Worm (Caenorhabditis elegans) whole organism, L4 larva: ENCODE results near the gene rpl-21.

Experiments
- Y105C5A.15 ChIP-seq: fragments of 200-800 bp; sonication (Bioruptor generic); IDR thresholded peaks from 2 replicates; pipeline ENCODE4 v1.3.6; 2022; ENCODE audit warnings: missing genetic modification characterization, missing compliant biosample characterization
- Y48G9A.11 ChIP-seq: fragments of 200-800 bp; sonication (Bioruptor generic); IDR thresholded peaks from 2 replicates; pipeline ENCODE4 v1.3.6; 2022; ENCODE audit warnings: missing genetic modification reagents, missing genetic modification characterization, missing compliant biosample characterization
- ZK546.5 ChIP-seq, 2 experiments: sonication (generic microtip); optimal IDR thresholded peaks; 2 replicates each; lab custom pipeline; 2017; ENCODE audit warnings: missing biosample characterization in 2 of 2, missing genetic modification characterization in 2 of 2
- aha-1 ChIP-seq: fragments of 150-350 bp; peaks from one replicate; lab custom pipeline; 2014; ENCODE audit warnings: missing biosample characterization, missing genetic modification characterization
- ama-1 ChIP-seq: fragments of 150-350 bp; optimal IDR thresholded peaks from 2 replicates; lab custom pipeline; 2014; ENCODE audit warnings: inconsistent platforms, mixed read lengths
- ceh-32 ChIP-seq: sonication (generic microtip); optimal IDR thresholded peaks from 2 replicates; lab custom pipeline; 2016; ENCODE audit warnings: mild to moderate bottlenecking, missing genetic modification characterization, missing compliant biosample characterization; ENCODE audit not compliant: poor library complexity
- ceh-82 ChIP-seq: sonication (generic microtip); optimal IDR thresholded peaks from 2 replicates; lab custom pipeline; 2017; ENCODE audit warnings: missing biosample characterization, missing genetic modification characterization
- cey-2 ChIP-seq: sonication (generic microtip); optimal IDR thresholded peaks from 3 replicates; lab custom pipeline; 2017; ENCODE audit warnings: missing genetic modification characterization, mild to moderate bottlenecking, missing compliant biosample characterization, antibody characterized with exemption, borderline replicate concordance; ENCODE audit not compliant: insufficient read depth
- daf-12 ChIP-seq: fragments of 150-350 bp; optimal IDR thresholded peaks from 2 replicates; lab custom pipeline; 2014; ENCODE audit warnings: missing biosample characterization, missing genetic modification reagents, missing genetic modification characterization
- daf-16 ChIP-seq, 3 experiments: sonication (generic microtip); optimal IDR thresholded peaks; 2 replicates each; lab custom pipeline; 2016 to 2017; ENCODE audit warnings: missing genetic modification characterization in 3 of 3, missing genetic modification reagents in 3 of 3, mild to moderate bottlenecking in 2 of 3, missing compliant biosample characterization in 2 of 3, missing biosample characterization in 1 of 3, moderate library complexity in 1 of 3
- dmd-6 ChIP-seq: fragments of 200-800 bp; sonication (Bioruptor generic); IDR thresholded peaks from 2 replicates; pipeline ENCODE4 v1.3.6; 2022; ENCODE audit warnings: missing genetic modification reagents, missing genetic modification characterization, missing compliant biosample characterization
- dmd-9 ChIP-seq: fragments of 200-800 bp; sonication (Bioruptor generic); IDR thresholded peaks from 2 replicates; pipeline ENCODE4 v1.3.6; 2022; ENCODE audit warnings: missing genetic modification reagents, missing genetic modification characterization, missing compliant biosample characterization
- dpl-1 ChIP-seq: fragments of 150-350 bp; optimal IDR thresholded peaks from 2 replicates; lab custom pipeline; 2014; ENCODE audit warnings: missing biosample characterization, missing genetic modification reagents, missing genetic modification characterization
- dve-1 ChIP-seq: sonication (generic microtip); optimal IDR thresholded peaks from 2 replicates; lab custom pipeline; 2017; ENCODE audit warnings: antibody characterized with exemption, mild to moderate bottlenecking, missing genetic modification characterization, missing compliant biosample characterization; ENCODE audit not compliant: insufficient read depth
- hif-1 ChIP-seq, 2 experiments: sonication (generic microtip); optimal IDR thresholded peaks; 2 replicates each; lab custom pipeline; 2016 to 2017; ENCODE audit warnings: missing compliant biosample characterization in 2 of 2, missing genetic modification characterization in 2 of 2, missing genetic modification reagents in 2 of 2, missing genotype in 2 of 2, mild to moderate bottlenecking in 1 of 2
- hlh-11 ChIP-seq: fragments of 200-800 bp; sonication (Bioruptor generic); optimal IDR thresholded peaks from 2 replicates; lab custom pipeline; 2018; ENCODE audit warnings: mild to moderate bottlenecking, missing genetic modification characterization, missing compliant biosample characterization
- hlh-30 ChIP-seq: sonication (generic microtip); optimal IDR thresholded peaks from 2 replicates; lab custom pipeline; 2017; ENCODE audit warnings: antibody characterized with exemption, mild to moderate bottlenecking, missing genetic modification characterization, missing compliant biosample characterization; ENCODE audit not compliant: insufficient read depth
- hmg-1.1 ChIP-seq: fragments of 200-800 bp; sonication (Bioruptor generic); IDR thresholded peaks from 2 replicates; pipeline ENCODE4 v1.3.6; 2022; ENCODE audit warnings: missing genetic modification reagents, missing genetic modification characterization, missing compliant biosample characterization
- jun-1 ChIP-seq: fragments of 150-350 bp; optimal IDR thresholded peaks from 2 replicates; lab custom pipeline; 2014; ENCODE audit warnings: missing biosample characterization, missing genetic modification reagents, missing genetic modification characterization
- lin-38 ChIP-seq: fragments of 200-800 bp; sonication (Bioruptor generic); IDR thresholded peaks from 2 replicates; pipeline ENCODE4 v1.3.6; 2022; ENCODE audit warnings: missing genetic modification reagents, missing genetic modification characterization, missing compliant biosample characterization
- lsy-2 ChIP-seq, 2 experiments: fragments of 150-350 bp in 1 of 2; sonication (generic microtip) in 1 of 2; optimal IDR thresholded peaks; 2 replicates each; lab custom pipeline; 2014 to 2017; ENCODE audit warnings: missing biosample characterization in 2 of 2, missing genetic modification characterization in 2 of 2
- mdl-1 ChIP-seq, 2 experiments: fragments of 150-350 bp in 1 of 2; sonication (generic microtip) in 1 of 2; optimal IDR thresholded peaks; 2 replicates each; lab custom pipeline; 2014 to 2017; ENCODE audit warnings: missing biosample characterization in 2 of 2, missing genetic modification characterization in 2 of 2
- mep-1 ChIP-seq: fragments of 150-350 bp; sonication (generic microtip); optimal IDR thresholded peaks from 3 replicates; lab custom pipeline; 2014; ENCODE audit warnings: missing biosample characterization, missing genetic modification characterization
- mes-2 ChIP-seq: sonication (generic microtip); optimal IDR thresholded peaks from 2 replicates; lab custom pipeline; 2016; ENCODE audit warnings: missing genotype, mild to moderate bottlenecking, missing genetic modification characterization, missing compliant biosample characterization; ENCODE audit not compliant: poor library complexity, severe bottlenecking
- mxl-2 ChIP-seq: fragments of 200-800 bp; sonication (Bioruptor generic); conservative IDR thresholded peaks from 2 replicates; pipeline ENCODE4 v1.3.6; 2022; ENCODE audit warnings: missing genetic modification reagents, missing genetic modification characterization, missing compliant biosample characterization
- mxl-3 ChIP-seq: fragments of 200-800 bp; sonication (Bioruptor generic); optimal IDR thresholded peaks from 2 replicates; lab custom pipeline; 2018; ENCODE audit warnings: mild to moderate bottlenecking, missing genetic modification characterization, missing compliant biosample characterization
- nhr-10 ChIP-seq: fragments of 150-350 bp; optimal IDR thresholded peaks from 2 replicates; lab custom pipeline; 2014; ENCODE audit warnings: missing biosample characterization, missing genetic modification characterization
- nhr-28 ChIP-seq: fragments of 150-350 bp; optimal IDR thresholded peaks from 2 replicates; lab custom pipeline; 2014; ENCODE audit warnings: missing biosample characterization, missing genetic modification characterization
- nhr-42 ChIP-seq: fragments of 200-800 bp; sonication (Bioruptor generic); IDR thresholded peaks from 2 replicates; pipeline ENCODE4 v1.3.6; 2022; ENCODE audit warnings: missing genetic modification characterization, missing compliant biosample characterization
- nhr-48 ChIP-seq: sonication (generic microtip); optimal IDR thresholded peaks from 2 replicates; lab custom pipeline; 2016; ENCODE audit warnings: mild to moderate bottlenecking, missing genetic modification characterization, missing compliant biosample characterization
- nhr-6 ChIP-seq: fragments of 150-350 bp; optimal IDR thresholded peaks from 2 replicates; lab custom pipeline; 2014; ENCODE audit warnings: missing biosample characterization, missing genetic modification characterization
- nhr-76 ChIP-seq: fragments of 150-350 bp; optimal IDR thresholded peaks from 2 replicates; lab custom pipeline; 2014; ENCODE audit warnings: missing biosample characterization, missing genetic modification characterization
- php-3 ChIP-seq: fragments of 200-800 bp; sonication (Bioruptor generic); IDR thresholded peaks from 2 replicates; pipeline ENCODE4 v1.3.6; 2022; ENCODE audit warnings: missing genetic modification reagents, missing genetic modification characterization, missing compliant biosample characterization
- rbr-2 ChIP-seq: sonication (generic microtip); optimal IDR thresholded peaks from 2 replicates; lab custom pipeline; 2016; ENCODE audit warnings: missing genotype, missing genetic modification characterization, missing compliant biosample characterization
- saeg-2 ChIP-seq: fragments of 200-800 bp; sonication (Bioruptor generic); IDR thresholded peaks from 2 replicates; pipeline ENCODE4 v1.3.6; 2022; ENCODE audit warnings: missing genetic modification reagents, missing genetic modification characterization, missing compliant biosample characterization
- sdz-12 ChIP-seq: fragments of 200-800 bp; sonication (Bioruptor generic); optimal IDR thresholded peaks from 2 replicates; lab custom pipeline; 2018; ENCODE audit warnings: mild to moderate bottlenecking, missing genetic modification characterization, missing compliant biosample characterization
- snpc-4 ChIP-seq: fragments of 150-350 bp; optimal IDR thresholded peaks from 2 replicates; lab custom pipeline; 2014; ENCODE audit warnings: missing biosample characterization, missing genetic modification characterization
- unc-39 ChIP-seq: sonication (generic microtip); optimal IDR thresholded peaks from 2 replicates; lab custom pipeline; 2017; ENCODE audit warnings: missing biosample characterization, missing genetic modification characterization
- unc-62 ChIP-seq, 3 experiments: fragments of 150-350 bp in 1 of 3; sonication (generic microtip); optimal IDR thresholded peaks in 2 of 3; peaks in 1 of 3; 1 replicate in 1 of 3; 2 replicates in 2 of 3; lab custom pipeline; 2014 to 2017; ENCODE audit warnings: missing biosample characterization in 3 of 3, missing genetic modification characterization in 3 of 3, missing genetic modification reagents in 3 of 3, missing genotype in 1 of 3
- zip-2 ChIP-seq: fragments of 150-350 bp; optimal IDR thresholded peaks from 2 replicates; lab custom pipeline; 2014; ENCODE audit warnings: missing biosample characterization, missing genetic modification characterization
- ztf-11 ChIP-seq: fragments of 150-350 bp; optimal IDR thresholded peaks from 2 replicates; lab custom pipeline; 2014; ENCODE audit warnings: missing biosample characterization, missing genetic modification characterization

The rpl-21 gene

DNA sequence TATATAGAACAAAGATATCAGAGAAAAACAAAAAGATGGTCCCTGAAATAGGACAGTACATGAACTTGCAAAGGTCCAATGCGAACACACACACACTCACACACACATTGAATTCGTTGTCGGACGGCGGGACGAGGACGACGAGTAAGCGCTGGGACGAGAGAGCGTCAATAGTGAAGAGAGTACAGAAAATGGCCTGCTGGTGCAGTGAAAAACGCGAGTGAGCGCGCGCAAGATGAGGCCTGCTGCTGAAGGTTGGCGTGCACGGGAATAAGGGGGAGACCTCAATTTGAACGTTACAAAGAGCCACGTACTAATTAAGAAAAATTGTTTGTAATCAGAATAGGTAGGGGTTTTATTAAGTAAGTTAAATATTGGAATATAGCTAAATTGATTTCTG lies 3.0 kb downstream of the rpl-21 start (continued):
- no peak for TF ChIP-seq saeg-2
- no peak for TF ChIP-seq snpc-4 (tag; lab: Kevin White, UChicago)
- TF ChIP-seq daf-12 (tag; lab: Kevin White, UChicago), result no peak
- TF ChIP-seq nhr-10 (tag; lab: Kevin White, UChicago), result no peak
- TF ChIP-seq nhr-28 (tag; lab: Kevin White, UChicago), result peak; percentile 46
- TF ChIP-seq hmg-1.1 (GFP tag; lab: Robert Waterston, UW), result peak; percentile 47
- no peak for TF ChIP-seq ceh-32 (tag; lab: Kevin White, UChicago)
- TF ChIP-seq rbr-2 (tag; lab: Kevin White, UChicago), result peak; percentile 13
- TF ChIP-seq zip-2 (tag; lab: Kevin White, UChicago), result no peak
- TF ChIP-seq sdz-12 (GFP tag; lab: Kevin White, UChicago), result no peak
- TF ChIP-seq nhr-42 (GFP tag; lab: Robert Waterston, UW), result no peak
- no peak for TF ChIP-seq unc-39
- no peak for TF ChIP-seq mxl-2
- TF ChIP-seq Y48G9A.11 (GFP tag; lab: Robert Waterston, UW), result no peak
- no peak for TF ChIP-seq dmd-9 (GFP tag; lab: Robert Waterston, UW)
- TF ChIP-seq ama-1 (lab: Kevin White, UChicago), result no peak
- TF ChIP-seq mxl-3 (GFP tag; lab: Kevin White, UChicago), result peak; percentile 41
- TF ChIP-seq ceh-82 (tag; lab: Kevin White, UChicago), result no peak
- TF ChIP-seq aha-1, result peak; percentile 85

DNA sequence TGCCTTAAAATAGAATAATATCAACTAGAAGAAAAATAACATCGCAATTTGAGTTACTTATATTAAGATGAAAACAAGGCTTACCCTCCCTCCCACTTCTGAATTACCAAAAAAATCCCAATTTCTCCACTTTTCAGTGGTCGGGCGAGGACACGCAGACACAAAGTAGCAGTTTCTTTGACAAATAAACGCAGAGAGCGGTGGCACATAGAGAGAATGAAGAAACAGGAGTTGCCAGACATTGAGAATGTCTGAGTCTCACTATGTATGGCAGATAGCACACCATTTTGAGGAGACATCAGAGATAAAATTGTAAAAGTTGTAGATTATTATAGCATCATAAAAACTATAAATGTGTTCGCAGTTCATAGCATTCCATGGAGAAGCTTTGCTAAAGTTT lies 4.8 kb downstream of the rpl-21 start:
- TF ChIP-seq unc-62 (GFP tag; optimal IDR thresholded peaks at IDR 0.05 in 1 of 2; lab: Kevin White, UChicago) (peak in 1 of 2 experiments; percentile 93), unc-62 (tag; optimal IDR thresholded peaks at IDR 0.05; lab: Kevin White, UChicago) (no peak), Y105C5A.15 (GFP tag; lab: Robert Waterston, UW) (no peak), dpl-1 (GFP tag; lab: Kevin White, UChicago) (peak; percentile 19), hlh-30 (tag; lab: Kevin White, UChicago) (peak; percentile 27), nhr-28 (tag; lab: Kevin White, UChicago) (peak; percentile 72), hif-1 (tag; optimal IDR thresholded peaks at IDR 0.05; lab: Kevin White, UChicago) (peak in 1 of 2 experiments; percentile 10), dve-1 (tag; lab: Kevin White, UChicago) (peak; percentile 79), dmd-6 (GFP tag; lab: Robert Waterston, UW) (peak; percentile 50; the same call in 1 of the 2 replicates), jun-1 (tag; lab: Kevin White, UChicago) (no peak), hlh-11 (tag; lab: Kevin White, UChicago) (peak; percentile 68), aha-1 (peak; percentile 35), zip-2 (tag; lab: Kevin White, UChicago) (peak; percentile 36), mdl-1 (tag; optimal IDR thresholded peaks at IDR 0.05; lab: Kevin White, UChicago) (peak in 1 of 2 experiments; percentile 39), mep-1 (tag; lab: Kevin White, UChicago) (peak; percentile 63), lsy-2 (tag; optimal IDR thresholded peaks at IDR 0.05; lab: Kevin White, UChicago) (peak in 1 of 2 experiments; percentile 79), php-3 (GFP tag; lab: Robert Waterston, UW) (peak; percentile 55; the same call in 1 of the 2 replicates), hmg-1.1 (GFP tag; lab: Robert Waterston, UW) (peak; percentile 61), mes-2 (tag; lab: Kevin White, UChicago) (peak; percentile 73), ZK546.5 (tag; optimal IDR thresholded peaks at IDR 0.05; lab: Kevin White, UChicago) (no peak), cey-2 (peak; percentile 65), nhr-6 (tag; lab: Kevin White, UChicago) (peak; percentile 22), ceh-32 (tag; lab: Kevin White, UChicago) (no peak), nhr-76 (tag; lab: Kevin White, UChicago) (no peak), nhr-48 (peak; percentile 50), ztf-11 (no peak), daf-16 (GFP tag; optimal IDR thresholded peaks at IDR 0.05; lab: Kevin White, UChicago) (no peak), daf-16 (tag; optimal IDR thresholded peaks at IDR 0.05; lab: Kevin White, UChicago) (peak; percentile 59), rbr-2 (tag; lab: Kevin White, UChicago) (peak; percentile 53), lin-38 (GFP tag; lab: Robert Waterston, UW) (peak; percentile 45; the same call in 1 of the 2 replicates)
